Worm (Caenorhabditis elegans) whole organism, young adult: Measurements from ENCODE around the gene nhr-291.

Experiments
- B0261.1 ChIP-seq: sonication (generic microtip); optimal IDR thresholded peaks from 2 replicates; lab custom pipeline; 2016; ENCODE audit warnings: mild to moderate bottlenecking, missing genetic modification characterization, moderate library complexity, missing compliant biosample characterization
- F22D6.2 ChIP-seq: sonication (generic microtip); optimal IDR thresholded peaks from 2 replicates; lab custom pipeline; 2016; ENCODE audit warnings: mild to moderate bottlenecking, missing genetic modification characterization, missing compliant biosample characterization
- F37B4.10 ChIP-seq: fragments of 200-800 bp; sonication (Bioruptor generic); IDR thresholded peaks from 2 replicates; pipeline ENCODE4 v1.3.6; 2022; ENCODE audit warnings: missing genetic modification characterization, missing compliant biosample characterization
- F39B2.1 ChIP-seq: fragments of 200-800 bp; sonication (Bioruptor generic); IDR thresholded peaks from 2 replicates; pipeline ENCODE4 v1.3.6; 2022; ENCODE audit warnings: missing genetic modification reagents, missing genetic modification characterization, missing compliant biosample characterization
- F57C9.4 ChIP-seq: sonication (generic microtip); optimal IDR thresholded peaks from 2 replicates; lab custom pipeline; 2017; ENCODE audit warnings: mild to moderate bottlenecking, missing genetic modification characterization, missing compliant biosample characterization
- Y53F4B.3 ChIP-seq: fragments of 200-800 bp; sonication (Bioruptor generic); IDR thresholded peaks from 2 replicates; pipeline ENCODE4 v1.3.6; 2022; ENCODE audit warnings: missing genetic modification reagents, missing genetic modification characterization, missing compliant biosample characterization
- aptf-3 ChIP-seq: fragments of 200-800 bp; sonication (Bioruptor generic); IDR thresholded peaks from 2 replicates; pipeline ENCODE4 v1.3.6; 2022; ENCODE audit warnings: missing genetic modification characterization, missing compliant biosample characterization
- atf-7 ChIP-seq: sonication (generic microtip); optimal IDR thresholded peaks from 2 replicates; lab custom pipeline; 2017; ENCODE audit warnings: mild to moderate bottlenecking, missing genetic modification characterization, missing compliant biosample characterization
- attf-5 ChIP-seq: fragments of 200-800 bp; sonication (Bioruptor generic); optimal IDR thresholded peaks from 2 replicates; lab custom pipeline; 2018; ENCODE audit warnings: mild to moderate bottlenecking, missing genetic modification characterization, missing compliant biosample characterization
- bed-2 ChIP-seq: fragments of 200-800 bp; sonication (Bioruptor generic); IDR thresholded peaks from 2 replicates; pipeline ENCODE4 v1.3.6; 2022; ENCODE audit warnings: missing genetic modification reagents, missing genetic modification characterization, missing compliant biosample characterization
- ccch-3 ChIP-seq: fragments of 200-800 bp; sonication (Bioruptor generic); optimal IDR thresholded peaks from 2 replicates; lab custom pipeline; 2018; ENCODE audit warnings: mild to moderate bottlenecking, missing genetic modification characterization, missing compliant biosample characterization
- cebp-1 ChIP-seq, 2 experiments: fragments of 200-800 bp in 1 of 2; sonication (Bioruptor generic) in 1 of 2; sonication (generic microtip) in 1 of 2; IDR thresholded peaks in 1 of 2; optimal IDR thresholded peaks in 1 of 2; 2 replicates each; pipeline versions ENCODE4 v1.3.6 to Lab custom; 2017 to 2022; ENCODE audit warnings: missing compliant biosample characterization in 2 of 2, missing genetic modification characterization in 2 of 2, mild to moderate bottlenecking in 1 of 2, missing genetic modification reagents in 1 of 2, moderate library complexity in 1 of 2
- ceh-40 ChIP-seq: fragments of 200-800 bp; sonication (Bioruptor generic); IDR thresholded peaks from 2 replicates; pipeline ENCODE4 v1.3.6; 2022; ENCODE audit warnings: missing genetic modification characterization, missing compliant biosample characterization
- ekl-4 ChIP-seq: fragments of 200-800 bp; sonication (Bioruptor generic); IDR thresholded peaks from 2 replicates; pipeline ENCODE4 v1.3.6; 2022; ENCODE audit warnings: missing genetic modification reagents, missing genetic modification characterization, missing compliant biosample characterization
- ets-4 ChIP-seq: fragments of 200-800 bp; sonication (Bioruptor generic); optimal IDR thresholded peaks from 2 replicates; lab custom pipeline; 2018; ENCODE audit warnings: mild to moderate bottlenecking, missing genetic modification characterization, missing compliant biosample characterization
- fkh-3 ChIP-seq: sonication (generic microtip); optimal IDR thresholded peaks from 2 replicates; lab custom pipeline; 2016; ENCODE audit warnings: mild to moderate bottlenecking, missing genetic modification characterization, missing compliant biosample characterization
- gei-17 ChIP-seq: fragments of 200-800 bp; sonication (Bioruptor generic); optimal IDR thresholded peaks from 2 replicates; lab custom pipeline; 2018; ENCODE audit warnings: mild to moderate bottlenecking, missing genetic modification characterization, missing compliant biosample characterization
- him-1 ChIP-seq: sonication (generic microtip); optimal IDR thresholded peaks from 2 replicates; lab custom pipeline; 2016; ENCODE audit warnings: missing genotype, missing genetic modification reagents, missing genetic modification characterization, missing compliant biosample characterization
- hlh-26 ChIP-seq: fragments of 200-800 bp; sonication (Bioruptor generic); conservative IDR thresholded peaks from 2 replicates; pipeline ENCODE4 v1.3.6; 2022; ENCODE audit warnings: missing genetic modification reagents, missing genetic modification characterization, missing compliant biosample characterization
- hmg-1.2 ChIP-seq: fragments of 200-800 bp; sonication (Bioruptor generic); IDR thresholded peaks from 2 replicates; pipeline ENCODE4 v1.3.6; 2022; ENCODE audit warnings: missing genetic modification reagents, missing genetic modification characterization, missing compliant biosample characterization
- lin-35 ChIP-seq, 3 experiments: fragments of 150-350 bp in 2 of 3; sonication (generic microtip) in 1 of 3; optimal IDR thresholded peaks; 2 replicates each; lab custom pipeline; 2014 to 2018; ENCODE audit warnings: missing biosample characterization in 3 of 3, missing genetic modification characterization in 3 of 3, missing genetic modification reagents in 3 of 3
- lsy-27 ChIP-seq: sonication (generic microtip); optimal IDR thresholded peaks from 2 replicates; lab custom pipeline; 2017; ENCODE audit warnings: missing genetic modification characterization, mild to moderate bottlenecking, missing compliant biosample characterization, antibody characterized with exemption, missing genotype, borderline replicate concordance; ENCODE audit not compliant: insufficient read depth
- mel-28 ChIP-seq: sonication (generic microtip); optimal IDR thresholded peaks from 2 replicates; lab custom pipeline; 2016; ENCODE audit warnings: borderline replicate concordance, mild to moderate bottlenecking, missing genetic modification characterization, missing compliant biosample characterization
- mes-4 ChIP-seq: sonication (generic microtip); optimal IDR thresholded peaks from 2 replicates; lab custom pipeline; 2016; ENCODE audit warnings: missing genotype, missing genetic modification characterization, missing compliant biosample characterization
- nhr-120 ChIP-seq: fragments of 200-800 bp; sonication (Bioruptor generic); IDR thresholded peaks from 2 replicates; pipeline ENCODE4 v1.3.6; 2022; ENCODE audit warnings: missing genetic modification characterization, missing compliant biosample characterization
- nhr-80 ChIP-seq: sonication (generic microtip); optimal IDR thresholded peaks from 2 replicates; lab custom pipeline; 2016; ENCODE audit warnings: missing genetic modification characterization, missing compliant biosample characterization
- rec-8 ChIP-seq, 2 experiments: sonication (generic microtip); optimal IDR thresholded peaks; 2 replicates each; lab custom pipeline; 2016; ENCODE audit warnings: mild to moderate bottlenecking in 2 of 2, missing genetic modification characterization in 2 of 2, missing genetic modification reagents in 2 of 2, missing genotype in 2 of 2, missing biosample characterization in 1 of 2, missing compliant biosample characterization in 1 of 2, moderate library complexity in 1 of 2
- repo-1 ChIP-seq: sonication (generic microtip); optimal IDR thresholded peaks from 2 replicates; lab custom pipeline; 2017; ENCODE audit warnings: mild to moderate bottlenecking, missing genetic modification characterization, missing compliant biosample characterization
- sdz-38 ChIP-seq: sonication (generic microtip); optimal IDR thresholded peaks from 2 replicates; lab custom pipeline; 2016; ENCODE audit warnings: missing genotype, missing genetic modification characterization, missing compliant biosample characterization
- snpc-1.1 ChIP-seq: sonication (generic microtip); optimal IDR thresholded peaks from 2 replicates; lab custom pipeline; 2017; ENCODE audit warnings: missing genetic modification characterization, mild to moderate bottlenecking, missing compliant biosample characterization, antibody characterized with exemption, moderate library complexity, missing genotype, missing genetic modification reagents; ENCODE audit not compliant: insufficient read depth
- unc-130 ChIP-seq: sonication (generic microtip); optimal IDR thresholded peaks from 2 replicates; lab custom pipeline; 2016; ENCODE audit warnings: missing genetic modification reagents, missing genetic modification characterization, missing compliant biosample characterization
- unc-62 ChIP-seq: fragments of 150-350 bp; optimal IDR thresholded peaks from 2 replicates; lab custom pipeline; 2014; ENCODE audit warnings: missing biosample characterization, missing genetic modification reagents, missing genetic modification characterization
- zfh-2 ChIP-seq: fragments of 200-800 bp; sonication (Bioruptor generic); conservative IDR thresholded peaks from 2 replicates; pipeline ENCODE4 v1.3.6; 2022; ENCODE audit warnings: missing genetic modification reagents, missing genetic modification characterization, missing compliant biosample characterization
- zim-3 ChIP-seq: sonication (generic microtip); optimal IDR thresholded peaks from 2 replicates; lab custom pipeline; 2017; ENCODE audit warnings: mild to moderate bottlenecking, missing genetic modification characterization, moderate library complexity, missing compliant biosample characterization
- ztf-22 ChIP-seq: fragments of 200-800 bp; sonication (Bioruptor generic); optimal IDR thresholded peaks from 2 replicates; lab custom pipeline; 2018; ENCODE audit warnings: mild to moderate bottlenecking, missing genetic modification characterization, moderate library complexity, missing compliant biosample characterization
- ztf-26 ChIP-seq: sonication (generic microtip); optimal IDR thresholded peaks from 2 replicates; lab custom pipeline; 2017; ENCODE audit warnings: missing genetic modification characterization, missing compliant biosample characterization

The nhr-291 gene

DNA sequence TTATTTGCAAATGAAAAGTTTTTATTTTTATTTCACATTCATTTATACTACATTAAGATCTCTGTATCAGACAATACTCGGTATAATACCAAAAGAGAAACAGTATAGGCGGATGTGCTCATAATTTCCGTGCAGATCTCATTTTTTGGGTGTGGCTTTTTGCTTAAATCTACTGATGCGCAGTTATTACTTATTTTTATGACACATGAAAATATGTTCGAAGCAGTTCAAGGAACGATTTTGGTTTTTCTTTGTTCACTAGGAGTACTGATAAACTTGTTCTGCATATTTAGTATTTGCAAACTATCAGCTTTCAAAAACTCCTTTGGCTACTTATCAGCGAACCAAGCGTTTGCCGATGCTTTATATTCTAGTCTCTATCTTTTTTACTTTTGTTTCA lies 33.6 kb downstream of the nhr-291 start, which contains the start of gene srx-58:
TSS of gene srx-58 (plus strand) at position 301 of the 400 bp plus-strand sequence.
- TF ChIP-seq attf-5 (GFP tag; lab: Kevin White, UChicago) (no peak), ceh-40 (GFP tag; lab: Robert Waterston, UW) (no peak), ztf-26 (tag; lab: Kevin White, UChicago) (no peak), lin-35 (GFP tag; optimal IDR thresholded peaks at IDR 0.05; lab: Kevin White, UChicago) (no peak), nhr-120 (GFP tag; lab: Robert Waterston, UW) (no peak), ets-4 (GFP tag; lab: Kevin White, UChicago) (no peak), ztf-22 (GFP tag; lab: Kevin White, UChicago) (no peak), atf-7 (tag; lab: Kevin White, UChicago) (no peak)

DNA sequence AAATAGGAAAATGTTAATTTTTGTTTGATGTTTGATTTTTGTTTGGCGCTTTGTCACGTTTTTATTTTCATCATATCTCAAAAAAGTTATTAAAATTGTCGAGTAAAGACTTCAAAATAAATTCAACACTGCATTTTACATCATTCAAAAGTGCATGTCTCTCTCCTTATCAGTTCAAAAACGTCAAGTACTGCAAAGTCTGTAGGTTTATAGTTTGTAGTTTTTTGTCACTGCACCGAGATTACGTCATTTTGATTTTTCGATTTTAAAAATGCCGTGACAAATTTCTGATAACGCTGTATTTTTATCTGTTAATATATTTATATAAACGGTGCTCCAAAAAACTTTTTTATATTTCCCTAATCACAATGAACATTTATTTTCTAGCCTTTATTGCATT lies 35.9 kb downstream of the nhr-291 start, which contains the start of gene C29F3.7:
TSS of gene C29F3.7 (plus strand) at position 254 of the 400 bp plus-strand sequence.
- peak; percentile 49 for TF ChIP-seq unc-62
- TF ChIP-seq nhr-80: peak; percentile 92
- peak; percentile 16; the same call in 1 of the 2 replicates for TF ChIP-seq cebp-1 (GFP tag; IDR thresholded peaks at IDR 0.05; lab: Robert Waterston, UW)
- no peak for TF ChIP-seq cebp-1 (tag; optimal IDR thresholded peaks at IDR 0.05; lab: Kevin White, UChicago)
- peak; percentile 78 for TF ChIP-seq ztf-22 (GFP tag; lab: Kevin White, UChicago)
- TF ChIP-seq F37B4.10: no peak
- TF ChIP-seq him-1 (tag; lab: Kevin White, UChicago): no peak
- TF ChIP-seq sdz-38: no peak
- TF ChIP-seq gei-17 (GFP tag; lab: Kevin White, UChicago): no peak
- peak; percentile 85 for TF ChIP-seq atf-7 (tag; lab: Kevin White, UChicago)
- no peak for TF ChIP-seq aptf-3 (GFP tag; lab: Robert Waterston, UW)
- no peak for TF ChIP-seq lsy-27 (tag; lab: Kevin White, UChicago)
- no peak for TF ChIP-seq F39B2.1 (GFP tag; lab: Robert Waterston, UW)
- TF ChIP-seq zim-3 (tag; lab: Kevin White, UChicago): no peak
- TF ChIP-seq F57C9.4 (tag; lab: Kevin White, UChicago): no peak
- TF ChIP-seq, all 124 proteins: peak for 5

ce11 chrV:15361412-15361811 lies 42.7 kb downstream of the nhr-291 start, which contains the start of gene ech-1.1:
Gene ech-1.1, minus strand, starts transcription at chrV:15361512.
- 0 out of 2 replicates have a peak, but pooled peaks have one; percentile 45 for TF ChIP-seq hmg-1.2

ce11 chrV:15367770-15368169 lies 49.0 kb downstream of the nhr-291 start:
- no peak for TF ChIP-seq fkh-3

DNA sequence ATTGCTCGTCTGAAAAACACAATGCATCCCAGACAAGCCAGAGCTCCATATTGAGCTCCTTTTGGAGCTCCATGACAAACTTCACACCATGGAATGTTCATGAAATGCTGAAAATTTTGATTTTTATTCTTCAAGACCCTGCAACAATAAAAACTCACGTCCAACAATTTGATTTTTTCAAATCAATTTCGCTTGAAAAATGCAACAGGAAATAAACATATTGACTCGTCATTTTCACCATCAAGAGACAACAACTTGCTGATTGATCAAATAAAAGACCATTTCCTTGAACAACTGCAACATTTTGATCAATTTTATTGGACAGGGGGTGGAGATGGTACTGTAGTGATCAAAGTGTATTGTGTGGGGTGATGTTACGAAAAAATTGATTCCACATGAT lies 50.9 kb downstream of the nhr-291 start, which contains the start of gene nhr-269:
TSS of gene nhr-269 (minus strand) at position 101 of the 400 bp plus-strand sequence.
- TF ChIP-seq zfh-2 (GFP tag; lab: Robert Waterston, UW) (no peak), mes-4 (tag; lab: Kevin White, UChicago) (no peak), ekl-4 (no peak), F22D6.2 (tag; lab: Kevin White, UChicago) (no peak), snpc-1.1 (no peak), Y53F4B.3 (no peak), repo-1 (no peak), ets-4 (GFP tag; lab: Kevin White, UChicago) (no peak), B0261.1 (no peak), hlh-26 (GFP tag; lab: Robert Waterston, UW) (no peak), unc-130 (no peak), mel-28 (tag; lab: Kevin White, UChicago) (no peak), rec-8 (tag; optimal IDR thresholded peaks at IDR 0.05; lab: Kevin White, UChicago) (no peak), bed-2 (no peak), ccch-3 (GFP tag; lab: Kevin White, UChicago) (no peak)
